Fruit fly (Drosophila melanogaster): ENCODE data around the gene CG31673.
A peak's percentile ranks its signal among the peaks of the same experiment; 100 is the strongest.

The CG31673 gene

dm6 chr2L:20874514-20874913 is 45.1 kb downstream of the CG31673 start (continued):
- no peak for TF ChIP-seq nau (GFP tag; optimal IDR thresholded peaks at IDR 0.05)
- TF ChIP-seq CG12744 (GFP tag; optimal IDR thresholded peaks at IDR 0.05), result no peak
- no peak for TF ChIP-seq Blimp-1 (GFP tag; optimal IDR thresholded peaks at IDR 0.05)
- peak; percentile 68; the same call in 2 of the 3 replicates for TF ChIP-seq CG2199 (GFP tag; IDR thresholded peaks at IDR 0.05)
- no peak for TF ChIP-seq CG10462 (GFP tag; optimal IDR thresholded peaks at IDR 0.05)
- TF ChIP-seq slbo (GFP tag; IDR thresholded peaks at IDR 0.05), result no peak
- TF ChIP-seq CG12659 (GFP tag; optimal IDR thresholded peaks at IDR 0.05), result no peak
- no peak for TF ChIP-seq MESR4 (GFP tag; optimal IDR thresholded peaks at IDR 0.05)
- TF ChIP-seq Bgb (GFP tag; IDR thresholded peaks at IDR 0.05; ENCODE audit: partially characterized antibody), result peak; percentile 39; the same call in 1 of the 2 replicates
- 0 out of 2 replicates have a peak, but pooled peaks have one; percentile 11 for TF ChIP-seq CG14014 (GFP tag; IDR thresholded peaks at IDR 0.05)
- peak; percentile 6 for TF ChIP-seq Med (GFP tag)
- 0 out of 3 replicates have a peak, but pooled peaks have one; percentile 43 for TF ChIP-seq mld (GFP tag; IDR thresholded peaks at IDR 0.05; ENCODE audit: partially characterized antibody)
- no peak for TF ChIP-seq mirr (GFP tag; optimal IDR thresholded peaks at IDR 0.05)
- TF ChIP-seq CG18476 (GFP tag; optimal IDR thresholded peaks at IDR 0.05), result no peak
- TF ChIP-seq Adf1 (GFP tag; IDR thresholded peaks at IDR 0.05), result peak; percentile 42; the same call in 1 of the 2 replicates
- TF ChIP-seq CG2120 (GFP tag; optimal IDR thresholded peaks at IDR 0.05), result no peak
- peak; percentile 97 for TF ChIP-seq cad (GFP tag; optimal IDR thresholded peaks at IDR 0.05)
- TF ChIP-seq dmrt99B (tag; optimal IDR thresholded peaks at IDR 0.05), result no peak

dm6 chr2L:20878052-20878451 is 48.6 kb downstream of the CG31673 start:
- TF ChIP-seq nom (GFP tag; optimal IDR thresholded peaks at IDR 0.05) (peak; percentile 60), Med (GFP tag) (peak; percentile 18), Ssrp (tag; optimal IDR thresholded peaks at IDR 0.05) (no peak), fd64A (GFP tag; optimal IDR thresholded peaks at IDR 0.05) (no peak), CG2712 (tag; optimal IDR thresholded peaks at IDR 0.05) (no peak), CG6813 (GFP tag; optimal IDR thresholded peaks at IDR 0.05) (no peak), Hmx (GFP tag; optimal IDR thresholded peaks at IDR 0.05) (no peak), CG8089 (GFP tag; optimal IDR thresholded peaks at IDR 0.05) (no peak), Pdp1 (GFP tag; optimal IDR thresholded peaks at IDR 0.05) (peak in 1 of 2 experiments; percentile 49), cato (GFP tag; optimal IDR thresholded peaks at IDR 0.05; ENCODE audit: borderline replicate concordance) (no peak), gce (GFP tag; IDR thresholded peaks at IDR 0.05) (no peak), GATAe (GFP tag; conservative IDR thresholded peaks at IDR 0.05) (no peak), Hr3 (GFP tag; optimal IDR thresholded peaks at IDR 0.05) (no peak), gfzf (GFP tag; optimal IDR thresholded peaks at IDR 0.05) (no peak), sd (tag; optimal IDR thresholded peaks at IDR 0.05) (no peak), CG11695 (GFP tag; IDR thresholded peaks at IDR 0.05) (no peak), vvl (GFP tag; IDR thresholded peaks at IDR 0.05) (0 out of 2 replicates have a peak, but pooled peaks have one; percentile 19), NC2α (GFP tag; optimal IDR thresholded peaks at IDR 0.05) (no peak)

DNA sequence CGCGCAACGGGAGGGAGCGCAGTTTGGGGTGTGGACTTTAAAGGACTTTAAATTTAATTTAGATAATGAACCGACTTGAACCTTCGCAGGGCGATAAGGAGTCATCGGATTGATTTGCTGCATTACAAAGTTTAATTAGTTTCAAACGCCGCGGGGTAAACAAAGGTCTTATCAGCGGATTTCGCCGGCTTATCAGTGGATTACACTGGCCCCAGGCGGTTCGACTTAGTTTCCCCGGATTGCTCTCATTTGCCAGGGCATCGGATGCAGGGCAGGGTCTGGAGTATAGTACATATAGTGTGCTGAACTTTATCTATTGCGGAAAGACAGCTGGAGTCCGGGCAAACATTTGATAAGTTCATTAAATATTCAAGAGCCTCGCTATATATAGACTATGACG is 49.1 kb downstream of the CG31673 start:
- TF ChIP-seq NK7.1 (GFP tag; optimal IDR thresholded peaks at IDR 0.05) (no peak), Aef1 (GFP tag; IDR thresholded peaks at IDR 0.05) (no peak), pfk (GFP tag; optimal IDR thresholded peaks at IDR 0.05) (no peak), CG8388 (GFP tag; optimal IDR thresholded peaks at IDR 0.05) (no peak), fru (optimal IDR thresholded peaks at IDR 0.05) (no peak), CG8281 (tag; optimal IDR thresholded peaks at IDR 0.05) (no peak), CG11093 (GFP tag; IDR thresholded peaks at IDR 0.05) (no peak), br (optimal IDR thresholded peaks at IDR 0.05) (no peak), CG17912 (GFP tag; optimal IDR thresholded peaks at IDR 0.05) (no peak), Usf (GFP tag; optimal IDR thresholded peaks at IDR 0.05) (no peak), sens (GFP tag) (peak; percentile 2), CG7987 (GFP tag; optimal IDR thresholded peaks at IDR 0.05) (no peak), CG12104 (GFP tag; optimal IDR thresholded peaks at IDR 0.05) (no peak), usp (GFP tag; optimal IDR thresholded peaks at IDR 0.05) (no peak), unc-4 (GFP tag; IDR thresholded peaks at IDR 0.05; ENCODE audit: partially characterized antibody) (no peak), pb (GFP tag; optimal IDR thresholded peaks at IDR 0.05) (no peak), CG9876 (GFP tag; optimal IDR thresholded peaks at IDR 0.05) (no peak)

Measured in whole organism, embryonic.